Fruit fly (Drosophila melanogaster): ENCODE measurements around the gene RpS19a.

RpS19a gene

dm6 chrX:16647737-16648434 lies 10.2 kb downstream of the RpS19a start (continued):
- TF ChIP-seq en (GFP tag; optimal IDR thresholded peaks at IDR 0.05) (no peak), ewg (GFP tag; optimal IDR thresholded peaks at IDR 0.05) (peak; percentile 6), CkIIα-i1 (GFP tag; IDR thresholded peaks at IDR 0.05) (no peak), Tbp (GFP tag; optimal IDR thresholded peaks at IDR 0.05) (no peak), CG4328 (GFP tag; optimal IDR thresholded peaks at IDR 0.05) (no peak), ara (GFP tag; IDR thresholded peaks at IDR 0.05) (no peak), Elba2 (GFP tag; optimal IDR thresholded peaks at IDR 0.05) (peak; percentile 25), D19B (GFP tag; optimal IDR thresholded peaks at IDR 0.05) (no peak), CG8281 (tag; optimal IDR thresholded peaks at IDR 0.05) (no peak), CG15479 (GFP tag; optimal IDR thresholded peaks at IDR 0.05) (no peak), bsh (GFP tag; optimal IDR thresholded peaks at IDR 0.05) (peak in 1 of 2 experiments; percentile 15), YL-1 (GFP tag; optimal IDR thresholded peaks at IDR 0.05) (no peak), CG15269 (tag; optimal IDR thresholded peaks at IDR 0.05) (no peak), nerfin-2 (GFP tag; IDR thresholded peaks at IDR 0.05; ENCODE audit: partially characterized antibody) (no peak), ci (GFP tag; IDR thresholded peaks at IDR 0.05) (no peak), CTCF (GFP tag; optimal IDR thresholded peaks at IDR 0.05) (no peak), MTF-1 (GFP tag; optimal IDR thresholded peaks at IDR 0.05; ENCODE audit: borderline replicate concordance) (no peak), Vsx1 (GFP tag; optimal IDR thresholded peaks at IDR 0.05) (peak; percentile 2), CG6689 (GFP tag; IDR thresholded peaks at IDR 0.05) (no peak), Drgx (GFP tag; IDR thresholded peaks at IDR 0.05) (peak; percentile 15; the same call in 1 of the 2 replicates), hb (GFP tag; IDR thresholded peaks at IDR 0.05; ENCODE audit: partially characterized antibody) (no peak), Ada2b (GFP tag; IDR thresholded peaks at IDR 0.05) (no peak), CG4730 (GFP tag; IDR thresholded peaks at IDR 0.05) (no peak), usp (GFP tag; optimal IDR thresholded peaks at IDR 0.05) (no peak), CG14710 (tag; optimal IDR thresholded peaks at IDR 0.05) (no peak), fd3F (GFP tag; optimal IDR thresholded peaks at IDR 0.05) (no peak), Opbp (GFP tag; IDR thresholded peaks at IDR 0.05; ENCODE audit: partially characterized antibody) (no peak), Hmr (GFP tag; optimal IDR thresholded peaks at IDR 0.05) (no peak), CG12299 (tag; optimal IDR thresholded peaks at IDR 0.05) (no peak), corto (GFP tag; optimal IDR thresholded peaks at IDR 0.05) (peak; percentile 7), ftz-f1 (GFP tag; optimal IDR thresholded peaks at IDR 0.05) (no peak), Nf-YC (tag; optimal IDR thresholded peaks at IDR 0.05) (no peak), Dbx (GFP tag; IDR thresholded peaks at IDR 0.05) (no peak), CG6272 (GFP tag; IDR thresholded peaks at IDR 0.05) (no peak), insv (GFP tag; optimal IDR thresholded peaks at IDR 0.05) (peak in 1 of 2 experiments; percentile 79), nerfin-1 (tag; optimal IDR thresholded peaks at IDR 0.05) (no peak), Mad (GFP tag; optimal IDR thresholded peaks at IDR 0.05) (no peak), CG8290 (GFP tag; optimal IDR thresholded peaks at IDR 0.05) (peak; percentile 58), CG8290 (tag; optimal IDR thresholded peaks at IDR 0.05) (no peak), Deaf1 (tag; optimal IDR thresholded peaks at IDR 0.05) (no peak), grn (GFP tag; optimal IDR thresholded peaks at IDR 0.05) (no peak), Bgb (GFP tag; IDR thresholded peaks at IDR 0.05; ENCODE audit: partially characterized antibody) (no peak), stwl (tag; optimal IDR thresholded peaks at IDR 0.05) (peak; percentile 91), chif (GFP tag; optimal IDR thresholded peaks at IDR 0.05) (no peak), CG7372 (GFP tag; IDR thresholded peaks at IDR 0.05) (no peak), CG30020 (tag; optimal IDR thresholded peaks at IDR 0.05) (no peak), CG17359 (tag; optimal IDR thresholded peaks at IDR 0.05) (no peak), CG2712 (tag; optimal IDR thresholded peaks at IDR 0.05) (no peak), Doc2 (GFP tag; IDR thresholded peaks at IDR 0.05) (no peak), CG15011 (GFP tag; optimal IDR thresholded peaks at IDR 0.05) (no peak), Med (GFP tag) (peak; percentile 22)
